Fruit fly (Drosophila melanogaster) whole organism, adult: Measurements from ENCODE around the gene ZnT63C.

Experiments
- CG11617 ChIP-seq: fragments of 200-800 bp; sonication (Bioruptor generic); optimal IDR thresholded peaks from 2 replicates; lab custom pipeline; 2017; ENCODE audit warnings: mild to moderate bottlenecking, missing biosample characterization, missing genetic modification reagents, missing genetic modification characterization
- CG12768 ChIP-seq: fragments of 200-800 bp; sonication (Bioruptor generic); optimal IDR thresholded peaks from 2 replicates; lab custom pipeline; 2017; ENCODE audit warnings: missing biosample characterization, missing genetic modification characterization, mild to moderate bottlenecking, moderate library complexity, missing genetic modification reagents
- CG14711 ChIP-seq: fragments of 200-800 bp; sonication (Bioruptor generic); optimal IDR thresholded peaks from 2 replicates; lab custom pipeline; 2018; ENCODE audit warnings: missing biosample characterization, mild to moderate bottlenecking, missing genetic modification characterization, moderate library complexity
- CG1620 ChIP-seq: fragments of 200-800 bp; sonication (Bioruptor generic); optimal IDR thresholded peaks from 2 replicates; lab custom pipeline; 2016; ENCODE audit warnings: missing biosample characterization, missing genetic modification characterization
- CG33017 ChIP-seq: fragments of 200-800 bp; sonication (Bioruptor generic); optimal IDR thresholded peaks from 2 replicates; lab custom pipeline; 2018; ENCODE audit warnings: missing biosample characterization, mild to moderate bottlenecking, missing genetic modification characterization, moderate library complexity
- CG5204 ChIP-seq: fragments of 200-800 bp; sonication (Bioruptor generic); optimal IDR thresholded peaks from 2 replicates; lab custom pipeline; 2016; ENCODE audit warnings: missing biosample characterization, missing genetic modification characterization
- CG7045 ChIP-seq: fragments of 200-800 bp; sonication (Bioruptor generic); optimal IDR thresholded peaks from 2 replicates; lab custom pipeline; 2017; ENCODE audit warnings: missing biosample characterization, mild to moderate bottlenecking, missing genetic modification characterization
- CG7101 ChIP-seq: fragments of 200-800 bp; sonication (Bioruptor generic); optimal IDR thresholded peaks from 2 replicates; lab custom pipeline; 2018; ENCODE audit warnings: missing biosample characterization, mild to moderate bottlenecking, missing genetic modification characterization, moderate library complexity
- Clk ChIP-seq: fragments of 200-800 bp; sonication (Bioruptor generic); optimal IDR thresholded peaks from 2 replicates; lab custom pipeline; 2017; ENCODE audit warnings: missing biosample characterization, missing genetic modification characterization
- Crg-1 ChIP-seq: fragments of 200-800 bp; sonication (Bioruptor generic); optimal IDR thresholded peaks from 2 replicates; lab custom pipeline; 2016; ENCODE audit warnings: missing biosample characterization, missing genetic modification characterization
- Hr96 ChIP-seq: fragments of 200-800 bp; sonication (Bioruptor generic); optimal IDR thresholded peaks from 2 replicates; lab custom pipeline; 2016; ENCODE audit warnings: missing biosample characterization, missing genetic modification characterization
- Mnt ChIP-seq: fragments of 200-800 bp; sonication (Bioruptor generic); optimal IDR thresholded peaks from 2 replicates; lab custom pipeline; 2016; ENCODE audit warnings: missing biosample characterization, mild to moderate bottlenecking, missing genetic modification characterization
- bab1 ChIP-seq: fragments of 200-800 bp; sonication (Bioruptor generic); optimal IDR thresholded peaks from 3 replicates; lab custom pipeline; 2019; ENCODE audit warnings: missing biosample characterization, mild to moderate bottlenecking, missing genetic modification characterization, moderate library complexity
- cic ChIP-seq: fragments of 200-800 bp; sonication (Bioruptor generic); optimal IDR thresholded peaks from 2 replicates; lab custom pipeline; 2017; ENCODE audit warnings: missing biosample characterization, mild to moderate bottlenecking, missing genetic modification characterization, moderate library complexity
- cnc ChIP-seq, 2 experiments: fragments of >200 bp; optimal IDR thresholded peaks; 2 replicates each; lab custom pipeline; 2017
- kay ChIP-seq: fragments of 200-800 bp; sonication (Bioruptor generic); peaks from one replicate; lab custom pipeline; 2016; ENCODE audit warnings: missing biosample characterization, missing genetic modification characterization, borderline replicate concordance
- ovo ChIP-seq: fragments of 200-800 bp; sonication (Bioruptor generic); optimal IDR thresholded peaks from 2 replicates; lab custom pipeline; 2016; ENCODE audit warnings: missing biosample characterization, missing genetic modification characterization
- pad ChIP-seq: fragments of 200-800 bp; sonication (Bioruptor generic); optimal IDR thresholded peaks from 3 replicates; lab custom pipeline; 2017; ENCODE audit warnings: missing biosample characterization, missing genetic modification characterization, mild to moderate bottlenecking, moderate library complexity, missing genetic modification reagents
- tj ChIP-seq: fragments of 200-800 bp; sonication (Bioruptor generic); optimal IDR thresholded peaks from 3 replicates; lab custom pipeline; 2017; ENCODE audit warnings: missing biosample characterization, mild to moderate bottlenecking, missing genetic modification characterization, moderate library complexity
- toe ChIP-seq: fragments of 200-800 bp; sonication (Bioruptor generic); optimal IDR thresholded peaks from 2 replicates; lab custom pipeline; 2016; ENCODE audit warnings: missing biosample characterization, missing genetic modification characterization

ZnT63C gene

DNA sequence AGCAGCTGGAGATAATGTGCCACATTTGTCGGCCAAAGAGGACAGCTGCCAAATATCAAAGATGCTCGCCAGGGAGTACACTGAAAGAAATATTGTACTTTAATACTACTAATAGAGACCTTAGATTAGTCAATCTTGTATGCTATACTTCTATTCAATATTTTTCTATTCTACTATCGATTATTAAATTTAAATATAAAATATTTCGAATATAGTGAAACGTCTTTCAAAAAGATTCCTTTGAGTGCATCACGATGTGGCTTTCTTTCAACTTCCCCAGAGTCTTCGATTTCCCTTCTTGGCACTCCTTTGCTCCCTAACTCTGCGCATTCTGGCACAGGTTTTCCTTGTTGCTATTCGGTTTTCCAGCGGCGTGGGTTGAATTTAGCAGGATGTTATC is 18.6 kb upstream of the ZnT63C start:
- no peak for TF ChIP-seq ovo (GFP tag; lab: Kevin White, UChicago)
- TF ChIP-seq CG33017: no peak
- no peak for TF ChIP-seq cnc (optimal IDR thresholded peaks at IDR 0.05; lab: Kevin White, UChicago)
- no peak for TF ChIP-seq Mnt (GFP tag; lab: Kevin White, UChicago)
- TF ChIP-seq Clk (GFP tag; lab: Kevin White, UChicago): no peak
- TF ChIP-seq CG11617 (GFP tag; lab: Kevin White, UChicago): no peak
- TF ChIP-seq pad: no peak
- TF ChIP-seq Hr96 (GFP tag; lab: Kevin White, UChicago): no peak
- no peak for TF ChIP-seq CG7101
- TF ChIP-seq Crg-1 (GFP tag; lab: Kevin White, UChicago): no peak
- no peak for TF ChIP-seq bab1 (GFP tag; lab: Kevin White, UChicago)
- no peak for TF ChIP-seq CG7045 (GFP tag; lab: Kevin White, UChicago)
- TF ChIP-seq tj: no peak
- TF ChIP-seq CG14711 (tag; lab: Kevin White, UChicago): no peak
- no peak for TF ChIP-seq CG5204 (GFP tag; lab: Kevin White, UChicago)

DNA sequence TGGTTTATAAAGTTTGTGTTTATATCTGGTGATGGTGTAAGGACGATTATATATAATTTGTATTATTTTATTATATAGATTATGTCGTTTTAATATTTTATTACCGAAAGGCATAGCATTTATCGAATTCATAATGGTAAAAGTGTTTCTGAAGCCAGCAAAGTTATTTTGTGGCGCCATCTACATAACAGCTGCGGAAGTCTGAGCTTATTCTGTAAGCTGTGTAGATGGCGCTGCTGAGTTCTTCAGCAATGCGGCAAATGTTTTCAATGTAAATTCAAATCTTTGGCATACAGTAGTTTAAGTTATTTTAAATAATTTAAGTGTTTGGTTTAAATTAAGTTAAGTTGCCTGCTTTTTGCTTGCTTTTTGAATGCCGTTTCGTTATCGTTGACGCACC is 15.1 kb upstream of the ZnT63C start:
- TF ChIP-seq kay (GFP tag; lab: Kevin White, UChicago): peak; percentile 39
- TF ChIP-seq cic (GFP tag; lab: Kevin White, UChicago): no peak
- no peak for TF ChIP-seq CG12768 (GFP tag; lab: Kevin White, UChicago)

DNA sequence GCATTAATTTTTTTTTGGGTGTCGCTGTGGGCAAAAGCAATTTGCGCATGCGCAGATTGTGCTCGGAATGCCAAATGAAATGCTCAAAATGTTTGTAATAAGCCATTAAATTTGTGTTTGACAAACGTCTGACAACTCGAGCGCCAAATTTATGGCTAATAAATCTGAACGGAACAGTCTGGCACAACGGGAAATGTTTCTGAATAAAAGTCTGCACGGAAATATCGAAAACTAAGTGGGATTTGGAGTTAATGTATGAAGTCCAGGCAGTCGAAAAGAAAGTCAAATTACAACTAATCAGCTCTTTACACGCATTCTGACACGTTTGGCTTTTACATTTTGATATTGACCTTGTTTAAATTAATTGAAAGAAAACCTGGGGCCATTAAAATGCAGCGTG is 12.3 kb upstream of the ZnT63C start, which contains the start of gene CG12009:
TSS of gene CG12009 (plus strand) at position 301 of the 400 bp plus-strand sequence.
- TF ChIP-seq cnc (optimal IDR thresholded peaks at IDR 0.05; lab: Kevin White, UChicago) (no peak), Crg-1 (GFP tag; lab: Kevin White, UChicago) (no peak)

DNA sequence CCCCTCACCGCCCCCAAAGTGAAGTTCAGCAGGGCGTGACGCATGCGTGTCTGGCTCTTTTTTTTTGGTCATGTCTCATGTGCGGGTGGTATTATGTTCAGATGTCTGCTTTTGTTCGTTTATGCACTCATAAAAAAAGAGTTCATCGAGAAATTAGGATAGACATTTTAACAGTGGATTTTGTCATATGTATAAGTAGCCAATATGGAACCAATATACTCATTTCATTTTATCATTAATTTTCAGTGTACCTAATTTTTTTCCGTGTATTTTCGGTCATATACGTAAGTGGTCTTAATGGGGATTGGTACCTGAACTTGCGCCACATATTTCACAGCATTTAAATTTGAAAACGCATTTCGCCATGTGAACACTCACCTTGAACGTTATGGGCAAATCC is 3.2 kb upstream of the ZnT63C start:
- TF ChIP-seq ovo (GFP tag; lab: Kevin White, UChicago) (no peak), cic (GFP tag; lab: Kevin White, UChicago) (no peak), CG14711 (tag; lab: Kevin White, UChicago) (no peak), CG11617 (GFP tag; lab: Kevin White, UChicago) (no peak), Mnt (GFP tag; lab: Kevin White, UChicago) (no peak), CG33017 (no peak), Crg-1 (GFP tag; lab: Kevin White, UChicago) (no peak), CG12768 (GFP tag; lab: Kevin White, UChicago) (no peak), toe (GFP tag; lab: Kevin White, UChicago) (no peak), tj (no peak), pad (no peak)

DNA sequence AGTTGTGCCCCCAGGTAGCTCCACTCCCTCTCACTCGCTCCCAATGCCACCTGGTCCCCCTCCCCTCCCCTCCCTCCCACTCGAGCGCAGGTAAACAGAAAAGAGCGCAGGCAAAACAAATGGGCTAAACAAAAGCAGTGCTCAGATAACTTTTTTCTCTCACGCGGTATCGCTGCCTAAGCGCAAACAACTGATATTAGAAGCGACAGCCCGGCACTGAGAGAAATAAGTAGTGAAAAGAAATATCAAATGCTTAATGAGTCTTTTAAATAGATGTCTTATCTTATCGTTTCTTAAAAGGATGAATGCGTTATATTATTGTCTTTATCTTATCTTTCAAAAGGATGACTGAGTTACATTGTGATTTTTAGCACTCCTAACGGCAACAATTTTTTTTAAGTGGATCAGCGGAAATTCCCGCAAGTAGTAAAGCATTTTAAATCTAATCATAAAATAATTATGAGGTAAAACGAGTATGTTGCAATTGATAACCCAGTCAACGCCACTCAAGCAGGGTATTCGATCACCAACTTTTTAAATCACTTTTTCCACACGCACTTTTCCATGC is 2.3 kb upstream of the ZnT63C start:
- TF ChIP-seq Mnt (GFP tag; lab: Kevin White, UChicago): peak; percentile 22
- TF ChIP-seq CG7101: peak; percentile 72
- TF ChIP-seq cnc (optimal IDR thresholded peaks at IDR 0.05; lab: Kevin White, UChicago): no peak
- no peak for TF ChIP-seq CG1620 (GFP tag; lab: Kevin White, UChicago)
- TF ChIP-seq Crg-1 (GFP tag; lab: Kevin White, UChicago): peak; percentile 12
- peak; percentile 71 for TF ChIP-seq CG5204 (GFP tag; lab: Kevin White, UChicago)
- no peak for TF ChIP-seq ovo (GFP tag; lab: Kevin White, UChicago)
- TF ChIP-seq CG33017: peak; percentile 80
- TF ChIP-seq CG7045 (GFP tag; lab: Kevin White, UChicago): peak; percentile 82
- TF ChIP-seq pad: peak; percentile 7
- peak; percentile 57 for TF ChIP-seq toe (GFP tag; lab: Kevin White, UChicago)
- peak; percentile 59 for TF ChIP-seq cic (GFP tag; lab: Kevin White, UChicago)
- TF ChIP-seq bab1 (GFP tag; lab: Kevin White, UChicago): peak; percentile 0
- TF ChIP-seq Hr96 (GFP tag; lab: Kevin White, UChicago): peak; percentile 69
- peak; percentile 78 for TF ChIP-seq kay (GFP tag; lab: Kevin White, UChicago)
- peak; percentile 49 for TF ChIP-seq CG12768 (GFP tag; lab: Kevin White, UChicago)
- peak; percentile 23 for TF ChIP-seq Clk (GFP tag; lab: Kevin White, UChicago)
- TF ChIP-seq CG11617 (GFP tag; lab: Kevin White, UChicago): peak; percentile 78
- TF ChIP-seq CG14711 (tag; lab: Kevin White, UChicago): peak; percentile 69
- TF ChIP-seq tj: peak; percentile 56

DNA sequence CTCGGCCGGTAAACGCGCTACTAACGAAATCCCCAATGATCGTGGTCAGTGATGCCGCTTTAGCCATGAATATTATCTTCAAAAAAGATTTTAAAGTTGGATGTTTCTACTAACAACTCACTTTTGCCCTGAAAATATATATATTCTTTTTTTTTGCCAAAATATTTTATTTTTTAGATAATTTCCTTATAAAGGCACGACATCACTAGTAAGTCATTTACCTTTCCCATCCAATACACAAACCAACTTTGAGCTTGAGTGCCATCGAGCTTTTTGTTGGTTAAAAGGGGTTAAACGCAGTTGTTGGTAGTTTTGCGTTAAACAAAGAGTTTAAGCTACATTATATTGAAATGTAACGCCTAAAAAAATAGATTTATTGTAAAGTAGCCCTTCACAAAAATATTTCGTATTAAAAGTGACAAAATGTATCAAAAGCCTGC is 401 bp upstream of the ZnT63C start, which contains the start of gene CG14968:
TSS of gene CG14968 (minus strand) at position 26 of the 440 bp plus-strand sequence.
- TF ChIP-seq Clk (GFP tag; lab: Kevin White, UChicago): peak; percentile 86
- peak; percentile 90 for TF ChIP-seq CG7045 (GFP tag; lab: Kevin White, UChicago)
- peak; percentile 80 for TF ChIP-seq CG1620 (GFP tag; lab: Kevin White, UChicago)
- TF ChIP-seq CG14711 (tag; lab: Kevin White, UChicago): peak; percentile 93
- TF ChIP-seq CG5204 (GFP tag; lab: Kevin White, UChicago): peak; percentile 85
- TF ChIP-seq tj: peak; percentile 56
- peak; percentile 80 for TF ChIP-seq Hr96 (GFP tag; lab: Kevin White, UChicago)
- TF ChIP-seq CG11617 (GFP tag; lab: Kevin White, UChicago): peak; percentile 89
- peak; percentile 92 for TF ChIP-seq CG12768 (GFP tag; lab: Kevin White, UChicago)
- peak; percentile 65 for TF ChIP-seq ovo (GFP tag; lab: Kevin White, UChicago)
- peak; percentile 94 for TF ChIP-seq kay (GFP tag; lab: Kevin White, UChicago)
- TF ChIP-seq CG33017: peak; percentile 93
- TF ChIP-seq cnc (optimal IDR thresholded peaks at IDR 0.05; lab: Kevin White, UChicago): no peak
- peak; percentile 96 for TF ChIP-seq bab1 (GFP tag; lab: Kevin White, UChicago)
- TF ChIP-seq CG7101: peak; percentile 94
- peak; percentile 81 for TF ChIP-seq toe (GFP tag; lab: Kevin White, UChicago)
- peak; percentile 85 for TF ChIP-seq Crg-1 (GFP tag; lab: Kevin White, UChicago)
- peak; percentile 62 for TF ChIP-seq Mnt (GFP tag; lab: Kevin White, UChicago)
- peak; percentile 40 for TF ChIP-seq cic (GFP tag; lab: Kevin White, UChicago)
- TF ChIP-seq pad: peak; percentile 70
